Worm (Caenorhabditis elegans) whole organism, L4/young adult: ENCODE measurements around the gene D1005.6.

Experiments used
- W03F9.2 ChIP-seq: fragments of 150-350 bp; optimal IDR thresholded peaks from 2 replicates; lab custom pipeline; 2014; ENCODE audit warnings: missing biosample characterization, missing genetic modification characterization
- dao-5 ChIP-seq: sonication (generic microtip); optimal IDR thresholded peaks from 2 replicates; lab custom pipeline; 2016; ENCODE audit warnings: missing genotype, missing genetic modification characterization, moderate library complexity, missing compliant biosample characterization
- him-1 ChIP-seq: sonication (generic microtip); optimal IDR thresholded peaks from 2 replicates; lab custom pipeline; 2016; ENCODE audit warnings: missing genotype, missing genetic modification reagents, missing genetic modification characterization, missing compliant biosample characterization

ce11 chrX:1473794-1474193 is 9.2 kb upstream of the D1005.6 start:
- no peak for TF ChIP-seq W03F9.2
- TF ChIP-seq dao-5, result no peak
- no peak for TF ChIP-seq him-1 (tag; lab: Kevin White, UChicago)
